Fruit fly (Drosophila melanogaster) whole organism: ENCODE results near the gene AdoR.

Experiments
- CG8478 ChIP-seq: fragments of >200 bp; optimal IDR thresholded peaks from 2 replicates; lab custom pipeline; 2018; ENCODE audit warnings: inconsistent platforms
- Dll ChIP-seq: fragments of >200 bp; optimal IDR thresholded peaks from 2 replicates; lab custom pipeline; 2017
- EcR ChIP-seq, 2 experiments: fragments of >200 bp; optimal IDR thresholded peaks; 2 replicates each; lab custom pipeline; 2017; ENCODE audit warnings: missing biosample characterization in 2 of 2, missing genetic modification characterization in 2 of 2, missing genetic modification reagents in 2 of 2
- pan ChIP-seq: fragments of >200 bp; optimal IDR thresholded peaks from 2 replicates; lab custom pipeline; 2017
- psq ChIP-seq: fragments of >200 bp; optimal IDR thresholded peaks from 2 replicates; lab custom pipeline; 2017
- usp ChIP-seq: fragments of >200 bp; optimal IDR thresholded peaks from 2 replicates; lab custom pipeline; 2017; ENCODE audit warnings: missing biosample characterization, missing genetic modification characterization, mixed read lengths

Gene AdoR

DNA sequence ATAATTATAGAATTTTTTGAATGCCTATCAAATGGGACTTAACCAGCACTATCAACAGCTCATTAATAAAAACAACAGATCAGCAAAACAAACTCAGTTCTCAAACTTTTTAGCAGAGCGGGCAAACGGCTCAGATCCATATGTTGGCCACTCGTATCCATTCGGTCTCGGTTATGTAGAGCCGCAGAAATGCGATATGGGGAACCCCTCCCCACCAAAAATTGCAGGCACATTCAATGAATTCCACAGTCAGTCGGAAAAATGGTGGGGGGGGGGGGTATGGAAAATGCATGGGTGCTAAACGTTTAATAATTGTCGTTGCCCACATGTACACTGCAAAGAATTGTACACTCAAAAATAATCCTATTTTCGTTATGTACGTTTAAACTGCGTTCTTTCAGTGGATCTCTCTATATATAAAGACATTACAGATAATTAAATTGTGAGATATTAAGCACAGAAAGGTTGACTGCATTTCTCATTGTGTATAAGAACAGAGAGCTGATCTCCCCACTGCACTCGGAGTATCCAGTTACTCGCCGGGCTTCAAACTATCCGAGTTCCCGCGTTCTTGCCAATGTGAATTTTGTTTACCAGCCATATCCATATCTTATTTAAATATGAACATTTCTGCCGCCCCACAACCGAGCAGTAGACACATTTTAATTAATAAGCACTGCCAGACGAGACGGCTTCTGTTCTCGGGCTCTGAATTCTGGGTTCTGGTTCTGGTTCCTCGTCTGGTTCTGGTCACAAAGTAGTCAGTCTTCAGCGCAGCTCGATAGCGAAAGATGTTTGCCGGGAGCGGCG lies 2.1 kb upstream of the AdoR start, which contains the start of gene CG15529:
CG15529 (plus strand) TSS at position 760 of the 810 bp plus-strand sequence.
- TF ChIP-seq EcR (GFP tag; optimal IDR thresholded peaks at IDR 0.05; lab: Kevin White, UChicago) (no peak), Dll (lab: Kevin White, UChicago) (no peak), usp (GFP tag; lab: Kevin White, UChicago) (no peak), psq (lab: Kevin White, UChicago) (no peak), pan (no peak), CG8478 (lab: Kevin White, UChicago) (no peak)

DNA sequence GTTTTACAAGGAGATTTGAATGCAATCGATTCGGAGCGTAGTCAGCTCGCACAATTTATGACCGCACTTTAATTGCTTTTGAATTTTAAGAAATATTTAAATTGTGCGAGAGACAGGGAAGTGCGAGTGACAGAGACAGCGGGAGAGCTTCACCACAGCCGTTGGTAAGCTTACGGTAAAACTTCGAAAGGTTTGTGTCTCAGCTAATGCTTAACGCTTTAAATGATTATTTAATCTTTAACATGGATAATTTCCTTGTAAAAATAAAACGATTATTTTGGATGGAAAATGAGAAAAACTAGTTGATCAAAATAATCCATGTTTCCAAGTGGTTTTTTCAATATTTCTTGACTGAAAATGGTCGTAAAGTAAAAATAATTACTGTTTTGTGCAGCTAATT lies 1.2 kb upstream of the AdoR start:
- TF ChIP-seq EcR (GFP tag; optimal IDR thresholded peaks at IDR 0.05; lab: Kevin White, UChicago) (no peak), CG8478 (lab: Kevin White, UChicago) (no peak), psq (lab: Kevin White, UChicago) (no peak), pan (no peak), Dll (lab: Kevin White, UChicago) (no peak), usp (GFP tag; lab: Kevin White, UChicago) (no peak)

DNA sequence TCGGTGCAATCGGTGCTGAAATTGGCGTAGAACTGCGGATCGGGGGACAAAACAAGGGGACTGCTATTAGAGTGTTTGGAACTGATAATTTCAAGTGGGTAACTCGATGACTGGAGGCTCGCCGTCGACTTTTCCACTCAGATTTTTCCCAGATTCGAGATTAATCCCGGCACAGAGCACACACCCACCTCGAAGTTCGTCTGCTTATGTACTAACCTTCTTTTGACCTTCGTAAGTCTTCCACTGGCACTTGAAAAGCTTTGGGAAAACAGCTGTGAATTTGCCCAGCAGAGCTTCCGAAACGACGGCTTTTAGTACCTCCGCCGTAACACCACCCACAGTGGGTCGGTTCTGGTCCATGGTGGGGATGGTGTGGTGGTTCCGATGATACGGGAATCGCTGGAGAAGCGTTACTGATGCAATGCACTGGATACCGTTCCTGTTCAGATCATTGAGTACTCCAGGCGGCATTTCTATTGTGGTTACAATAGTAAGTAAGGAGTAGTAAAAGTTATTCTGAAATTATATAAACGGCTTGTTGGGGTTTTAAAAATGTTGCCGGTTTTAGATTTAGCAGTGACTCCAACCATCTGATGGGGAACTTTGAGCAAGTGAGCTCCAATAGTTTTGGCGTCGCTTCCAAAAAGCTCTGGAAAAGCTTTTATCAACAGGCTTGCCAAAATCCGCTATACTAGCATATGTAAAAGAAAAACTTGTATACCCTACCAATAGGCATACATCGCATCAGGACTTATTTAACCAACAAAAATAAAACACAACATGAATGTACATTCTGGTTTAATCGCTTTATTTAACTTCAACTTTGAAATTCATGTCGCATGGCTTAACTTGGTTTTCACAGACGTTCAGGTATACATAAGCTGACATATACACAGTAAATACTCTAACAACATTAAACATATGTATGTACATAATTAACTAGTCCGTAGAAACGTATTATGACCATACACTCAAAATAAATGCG lies 15.1 kb downstream of the AdoR start, which contains the start of gene Tpi:
Tpi (minus strand) TSS at position 537 of the 985 bp plus-strand sequence.
- TF ChIP-seq EcR (GFP tag; optimal IDR thresholded peaks at IDR 0.05; lab: Kevin White, UChicago) (no peak), usp (GFP tag; lab: Kevin White, UChicago) (no peak), pan (no peak), Dll (lab: Kevin White, UChicago) (no peak), psq (lab: Kevin White, UChicago) (no peak), CG8478 (lab: Kevin White, UChicago) (peak; percentile 61)

- TF ChIP-seq psq (lab: Kevin White, UChicago) (no peak), usp (GFP tag; lab: Kevin White, UChicago) (no peak), pan (no peak), Dll (lab: Kevin White, UChicago) (no peak), CG8478 (lab: Kevin White, UChicago) (no peak), EcR (GFP tag; optimal IDR thresholded peaks at IDR 0.05; lab: Kevin White, UChicago) (no peak)
Observed at dm6 chr3R:30132295-30132694, 17.1 kb downstream of the AdoR start, which contains the start of gene CG31029. TSS of gene CG31029 (minus strand) at chr3R:30132395.

dm6 chr3R:30129019-30129418 lies 20.4 kb downstream of the AdoR start, which contains the start of gene Ppi1:
TSS of gene Ppi1 (minus strand) at chr3R:30129119.
- TF ChIP-seq Dll (lab: Kevin White, UChicago) (no peak), psq (lab: Kevin White, UChicago) (no peak), pan (no peak), usp (GFP tag; lab: Kevin White, UChicago) (no peak), EcR (GFP tag; optimal IDR thresholded peaks at IDR 0.05; lab: Kevin White, UChicago) (no peak), CG8478 (lab: Kevin White, UChicago) (no peak)

DNA sequence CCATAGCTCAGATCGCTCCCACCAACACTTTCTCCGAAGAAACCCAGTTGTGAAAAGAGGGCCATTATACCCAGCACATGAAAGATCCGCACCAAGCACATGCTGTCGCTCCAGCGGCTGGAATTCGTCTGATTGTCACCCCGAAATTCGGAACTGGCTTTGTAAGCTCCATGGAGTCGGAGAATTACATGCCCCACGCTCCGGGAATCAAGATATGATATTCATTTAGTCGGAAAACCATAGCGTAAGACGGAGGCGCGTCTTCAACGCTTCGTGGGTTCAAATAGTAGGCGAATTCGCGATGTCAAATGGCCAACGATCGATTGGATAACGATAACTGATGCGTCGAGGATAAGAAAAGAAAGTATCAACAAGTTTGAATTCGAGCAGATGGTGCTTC lies 24.8 kb downstream of the AdoR start, which contains the start of gene CG45073:
CG45073 (minus strand) TSS at position 101 of the 400 bp plus-strand sequence.
- no peak for TF ChIP-seq CG8478 (lab: Kevin White, UChicago)
- TF ChIP-seq psq (lab: Kevin White, UChicago): no peak
- TF ChIP-seq pan: no peak
- TF ChIP-seq usp (GFP tag; lab: Kevin White, UChicago): no peak
- TF ChIP-seq Dll (lab: Kevin White, UChicago): no peak
- TF ChIP-seq EcR (GFP tag; optimal IDR thresholded peaks at IDR 0.05; lab: Kevin White, UChicago): no peak

DNA sequence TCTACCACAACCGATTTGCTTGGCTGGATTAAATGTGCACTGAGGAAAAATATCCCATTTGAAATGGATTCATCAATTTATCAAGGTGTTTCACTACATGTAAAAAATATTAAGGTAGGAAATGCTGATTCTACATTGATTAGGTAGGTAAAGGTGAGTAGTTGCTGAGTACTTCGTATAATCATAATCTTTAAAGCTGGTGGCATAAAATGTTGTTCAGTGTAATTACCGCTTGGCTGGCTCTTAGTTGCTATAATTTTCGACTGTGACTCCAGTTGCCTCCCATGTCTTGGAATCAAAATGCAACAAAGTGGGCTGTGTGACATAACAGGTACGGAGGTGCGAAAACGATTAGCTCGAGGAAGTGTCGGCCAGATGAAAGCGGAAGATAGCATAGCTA lies 26.2 kb downstream of the AdoR start, which contains the start of gene CG45072:
CG45072 (minus strand) TSS at position 101 of the 400 bp plus-strand sequence.
- TF ChIP-seq EcR (GFP tag; optimal IDR thresholded peaks at IDR 0.05; lab: Kevin White, UChicago) (no peak), psq (lab: Kevin White, UChicago) (no peak), pan (no peak), usp (GFP tag; lab: Kevin White, UChicago) (no peak), Dll (lab: Kevin White, UChicago) (no peak), CG8478 (lab: Kevin White, UChicago) (no peak)

- no peak for TF ChIP-seq pan
- TF ChIP-seq CG8478 (lab: Kevin White, UChicago): no peak
- no peak for TF ChIP-seq Dll (lab: Kevin White, UChicago)
- no peak for TF ChIP-seq psq (lab: Kevin White, UChicago)
- TF ChIP-seq EcR (GFP tag; optimal IDR thresholded peaks at IDR 0.05; lab: Kevin White, UChicago): no peak
- no peak for TF ChIP-seq usp (GFP tag; lab: Kevin White, UChicago)
Observed at dm6 chr3R:30121731-30122130, 27.7 kb downstream of the AdoR start.

DNA sequence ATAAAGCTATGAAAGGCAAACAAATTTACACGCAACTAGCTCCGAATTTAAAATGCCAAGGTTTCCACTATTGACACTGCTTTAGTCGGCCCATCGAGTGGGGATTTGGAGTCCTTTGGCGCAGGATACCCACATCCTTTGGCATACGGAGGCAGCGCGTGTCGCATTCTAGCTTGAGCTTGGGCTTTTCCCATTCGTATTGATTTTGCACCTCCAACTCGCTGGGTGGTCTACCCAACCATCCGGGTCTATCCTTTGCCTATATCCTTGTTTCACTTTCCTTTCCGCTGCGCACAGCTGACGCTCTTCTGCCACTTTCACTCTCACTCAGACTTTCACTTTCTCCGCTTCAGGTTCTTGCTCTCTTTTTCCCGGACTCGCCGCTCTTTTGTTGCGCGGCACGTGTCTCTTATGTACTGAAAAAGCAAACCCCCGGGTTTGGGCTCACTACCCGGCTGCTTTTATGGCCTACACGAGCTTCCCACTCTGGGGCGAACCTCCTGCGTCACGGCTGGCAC lies 35.1 kb downstream of the AdoR start:
- TF ChIP-seq psq (lab: Kevin White, UChicago): no peak
- TF ChIP-seq CG8478 (lab: Kevin White, UChicago): no peak
- no peak for TF ChIP-seq EcR (GFP tag; optimal IDR thresholded peaks at IDR 0.05; lab: Kevin White, UChicago)
- TF ChIP-seq Dll (lab: Kevin White, UChicago): no peak
- TF ChIP-seq pan: no peak
- no peak for TF ChIP-seq usp (GFP tag; lab: Kevin White, UChicago)

DNA sequence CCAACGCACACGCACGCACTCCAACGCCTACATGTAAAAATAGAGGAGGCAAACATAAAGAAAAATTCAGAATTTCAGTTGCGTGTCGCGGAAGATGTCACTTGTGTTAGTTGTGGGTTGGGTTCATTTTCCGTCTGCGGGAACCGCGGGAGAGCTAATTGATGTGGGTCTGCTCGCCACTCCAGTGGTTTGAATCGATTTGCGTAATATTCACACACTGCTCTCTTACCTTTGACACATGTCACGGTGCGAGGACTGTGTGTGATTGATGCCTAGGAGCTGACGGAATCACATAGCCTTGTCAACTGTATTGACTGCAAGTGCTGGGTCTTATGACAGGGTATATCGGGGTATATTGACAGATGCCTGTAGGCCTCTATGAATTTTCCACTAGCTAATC lies 38.4 kb downstream of the AdoR start:
- no peak for TF ChIP-seq pan
